Worm (Caenorhabditis elegans) whole organism, L1 larva: Measurements from ENCODE around the gene R13A5.15.
A peak's percentile ranks its signal among the peaks of the same experiment; 100 is the strongest.

Experiments used
- ama-1 ChIP-seq: fragments of 150-350 bp; optimal IDR thresholded peaks from 2 replicates; lab custom pipeline; 2014
- fkh-10 ChIP-seq: sonication (generic microtip); optimal IDR thresholded peaks from 2 replicates; lab custom pipeline; 2017; ENCODE audit warnings: missing biosample characterization, missing genetic modification reagents, missing genetic modification characterization
- fkh-8 ChIP-seq: sonication (generic microtip); optimal IDR thresholded peaks from 2 replicates; lab custom pipeline; 2016; ENCODE audit warnings: mild to moderate bottlenecking, missing genetic modification characterization, missing compliant biosample characterization
- lin-13 ChIP-seq: fragments of 150-350 bp; optimal IDR thresholded peaks from 2 replicates; lab custom pipeline; 2014; ENCODE audit warnings: missing biosample characterization, missing genetic modification reagents, missing genetic modification characterization
- nhr-11 ChIP-seq: fragments of 150-350 bp; optimal IDR thresholded peaks from 2 replicates; lab custom pipeline; 2014; ENCODE audit warnings: missing biosample characterization, missing genetic modification characterization
- nhr-12 ChIP-seq: sonication (generic microtip); optimal IDR thresholded peaks from 2 replicates; lab custom pipeline; 2017; ENCODE audit warnings: missing biosample characterization, missing genetic modification characterization
- nhr-19 ChIP-seq: fragments of 200-800 bp; sonication (Bioruptor generic); conservative IDR thresholded peaks from 2 replicates; pipeline ENCODE4 v1.3.6; 2022; ENCODE audit warnings: missing genetic modification characterization, missing compliant biosample characterization
- nhr-28 ChIP-seq: fragments of 150-350 bp; optimal IDR thresholded peaks from 2 replicates; lab custom pipeline; 2014; ENCODE audit warnings: missing biosample characterization, missing genetic modification characterization
- rnt-1 ChIP-seq: sonication (generic microtip); optimal IDR thresholded peaks from 2 replicates; lab custom pipeline; 2016; ENCODE audit warnings: mild to moderate bottlenecking, missing genetic modification characterization, moderate library complexity, missing compliant biosample characterization
- ztf-11 ChIP-seq, 2 experiments: sonication (generic microtip); optimal IDR thresholded peaks; 2 replicates each; lab custom pipeline; 2016 to 2017; ENCODE audit warnings: missing genetic modification characterization in 2 of 2, missing biosample characterization in 1 of 2, missing compliant biosample characterization in 1 of 2

ce11 chrIII:7544211-7544610 is 43.9 kb downstream of the R13A5.15 start:
- no peak for TF ChIP-seq nhr-11 (tag; lab: Kevin White, UChicago)
- peak; percentile 50 for TF ChIP-seq rnt-1 (tag; lab: Kevin White, UChicago)
- no peak for TF ChIP-seq fkh-8
- no peak for TF ChIP-seq ama-1
- no peak for TF ChIP-seq lin-13 (GFP tag; lab: Kevin White, UChicago)
- TF ChIP-seq nhr-28 (tag; lab: Kevin White, UChicago) = no peak
- TF ChIP-seq ztf-11 (tag; optimal IDR thresholded peaks at IDR 0.05; lab: Kevin White, UChicago) = no peak
- TF ChIP-seq nhr-19 = no peak
- TF ChIP-seq nhr-12 (tag; lab: Kevin White, UChicago) = no peak
- TF ChIP-seq fkh-10 = no peak
